Fruit fly (Drosophila melanogaster): ENCODE data around the gene Btk.
A peak's percentile ranks its signal among the peaks of the same experiment; 100 is the strongest.

Gene Btk

DNA sequence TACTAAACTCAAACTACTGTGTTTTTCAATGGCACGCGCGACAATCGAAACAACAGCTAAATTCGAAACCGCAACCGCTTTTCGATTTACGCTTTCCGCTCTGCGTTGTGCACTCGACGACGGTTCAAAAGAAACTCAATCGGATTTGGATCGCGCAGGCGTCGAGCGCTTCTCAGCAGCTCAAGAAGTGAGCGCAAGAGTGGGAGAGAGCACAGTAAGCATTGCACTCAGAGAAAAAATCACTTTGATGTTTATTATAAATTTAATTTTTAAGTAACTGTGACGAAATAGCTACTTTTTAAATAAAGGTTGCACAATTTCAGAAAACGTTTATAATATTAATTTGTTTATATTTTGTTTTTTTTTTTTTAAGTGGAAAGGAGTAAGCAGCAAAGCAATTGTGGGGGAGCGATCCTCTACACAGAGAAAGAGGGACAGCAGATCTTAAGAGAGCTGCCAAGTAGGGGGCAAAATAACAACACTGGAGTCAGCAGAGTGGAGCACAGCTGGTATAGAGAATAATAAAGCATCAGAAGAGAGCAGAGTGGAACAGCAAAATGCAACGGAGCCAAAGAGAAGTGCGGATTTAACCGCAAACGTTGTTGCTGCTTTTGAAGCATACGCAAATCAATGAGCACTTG, 23.2 kb downstream of the Btk start (continued):
- TF ChIP-seq CG10209 (GFP tag; optimal IDR thresholded peaks at IDR 0.05), result peak; percentile 97
- TF ChIP-seq Hr51 (GFP tag; optimal IDR thresholded peaks at IDR 0.05), result peak; percentile 96 to 99
- TF ChIP-seq CG33557 (GFP tag; optimal IDR thresholded peaks at IDR 0.05), result peak; percentile 98
- TF ChIP-seq pan (optimal IDR thresholded peaks at IDR 0.05), result no peak
- peak in 1 of 2 experiments; percentile 99 for TF ChIP-seq pan (GFP tag; optimal IDR thresholded peaks at IDR 0.05 in 1 of 2, IDR thresholded peaks at IDR 0.05 in 1 of 2)
- TF ChIP-seq H15 (GFP tag; IDR thresholded peaks at IDR 0.05), result peak; percentile 98
- peak; percentile 99 for TF ChIP-seq Sox102F (GFP tag; optimal IDR thresholded peaks at IDR 0.05)
- TF ChIP-seq vfl (GFP tag; optimal IDR thresholded peaks at IDR 0.05), result peak; percentile 92
- peak; percentile 94 for TF ChIP-seq CG7745 (tag; optimal IDR thresholded peaks at IDR 0.05)
- peak; percentile 98 for TF ChIP-seq Atf6 (GFP tag; IDR thresholded peaks at IDR 0.05)
- peak; percentile 99 for TF ChIP-seq CG10979 (tag; optimal IDR thresholded peaks at IDR 0.05)
- TF ChIP-seq pros (GFP tag; optimal IDR thresholded peaks at IDR 0.05), result peak; percentile 78
- TF ChIP-seq NFAT (GFP tag; IDR thresholded peaks at IDR 0.05), result peak; percentile 95
- TF ChIP-seq dan (GFP tag; IDR thresholded peaks at IDR 0.05), result no peak; the same call in 1 of the 2 replicates
- peak; percentile 94 for TF ChIP-seq CG12219 (GFP tag; optimal IDR thresholded peaks at IDR 0.05)
- peak; percentile 98 for TF ChIP-seq zen (tag; optimal IDR thresholded peaks at IDR 0.05)
- TF ChIP-seq CG2202 (tag; optimal IDR thresholded peaks at IDR 0.05), result peak; percentile 98
- TF ChIP-seq slp2 (GFP tag; optimal IDR thresholded peaks at IDR 0.05), result peak; percentile 84
- peak; percentile 99 for TF ChIP-seq Spps (tag; optimal IDR thresholded peaks at IDR 0.05)
- peak; percentile 97 for TF ChIP-seq CG10654 (GFP tag; optimal IDR thresholded peaks at IDR 0.05)
- peak; percentile 98 for TF ChIP-seq sens-2 (GFP tag; IDR thresholded peaks at IDR 0.05)
- peak; percentile 95 for TF ChIP-seq CG3838 (GFP tag; optimal IDR thresholded peaks at IDR 0.05)
- peak; percentile 96 for TF ChIP-seq CG10462 (GFP tag; optimal IDR thresholded peaks at IDR 0.05)
- peak; percentile 85 for TF ChIP-seq pnt (GFP tag; optimal IDR thresholded peaks at IDR 0.05)
- TF ChIP-seq da (GFP tag; optimal IDR thresholded peaks at IDR 0.05), result peak; percentile 73
- TF ChIP-seq sisA (GFP tag; IDR thresholded peaks at IDR 0.05), result peak; percentile 98
- TF ChIP-seq Pdp1 (GFP tag; optimal IDR thresholded peaks at IDR 0.05), result peak; percentile 92 to 93
- peak; percentile 94 for TF ChIP-seq Mes4 (GFP tag; optimal IDR thresholded peaks at IDR 0.05)
- TF ChIP-seq en (GFP tag; optimal IDR thresholded peaks at IDR 0.05), result peak; percentile 78
- TF ChIP-seq vnd (GFP tag; IDR thresholded peaks at IDR 0.05; ENCODE audit: partially characterized antibody), result no peak
- TF ChIP-seq CG13424 (tag; optimal IDR thresholded peaks at IDR 0.05), result peak; percentile 99
- TF ChIP-seq Doc2 (GFP tag; IDR thresholded peaks at IDR 0.05), result peak; percentile 83
- peak; percentile 98 for TF ChIP-seq Asciz (GFP tag; optimal IDR thresholded peaks at IDR 0.05)
- TF ChIP-seq jumu (GFP tag; optimal IDR thresholded peaks at IDR 0.05), result peak; percentile 73
- TF ChIP-seq Doc3 (GFP tag; IDR thresholded peaks at IDR 0.05; ENCODE audit: partially characterized antibody), result no peak
- peak; percentile 97 for TF ChIP-seq CG13123 (GFP tag; optimal IDR thresholded peaks at IDR 0.05)
- TF ChIP-seq CTCF (GFP tag; optimal IDR thresholded peaks at IDR 0.05), result peak; percentile 67
- peak; percentile 98 for TF ChIP-seq ken (GFP tag; IDR thresholded peaks at IDR 0.05)
- peak; percentile 88 for TF ChIP-seq CG8281 (tag; optimal IDR thresholded peaks at IDR 0.05)
- TF ChIP-seq yki (optimal IDR thresholded peaks at IDR 0.05), result peak; percentile 6
- TF ChIP-seq exex (tag; optimal IDR thresholded peaks at IDR 0.05), result peak; percentile 77
- 0 out of 4 replicates have a peak, but pooled peaks have one; percentile 51 for TF ChIP-seq chinmo (GFP tag; IDR thresholded peaks at IDR 0.05; ENCODE audit: partially characterized antibody)
- TF ChIP-seq CG15269 (tag; optimal IDR thresholded peaks at IDR 0.05), result peak; percentile 99
- TF ChIP-seq CG17361 (GFP tag; IDR thresholded peaks at IDR 0.05), result peak; percentile 99
- TF ChIP-seq CG13296 (GFP tag; optimal IDR thresholded peaks at IDR 0.05), result peak; percentile 97
- TF ChIP-seq Atf3 (GFP tag; optimal IDR thresholded peaks at IDR 0.05), result peak; percentile 87
- TF ChIP-seq Chrac-16 (GFP tag; optimal IDR thresholded peaks at IDR 0.05), result peak; percentile 98
- peak; percentile 97 for TF ChIP-seq CG18599 (GFP tag; optimal IDR thresholded peaks at IDR 0.05)
- TF ChIP-seq twi (tag; optimal IDR thresholded peaks at IDR 0.05), result peak; percentile 90
- 0 out of 2 replicates have a peak, but pooled peaks have one; percentile 16 for TF ChIP-seq CG42726 (GFP tag; IDR thresholded peaks at IDR 0.05; ENCODE audit: partially characterized antibody)

Data from whole organism, embryonic.